Worm (Caenorhabditis elegans) whole organism, midembryonic: ENCODE results near the gene F37A8.2.

Source experiments
- T22C8.4 ChIP-seq: fragments of 200-800 bp; sonication (Bioruptor generic); IDR thresholded peaks from 2 replicates; pipeline ENCODE4 v1.3.6; 2022; ENCODE audit warnings: missing genetic modification characterization, missing compliant biosample characterization
- cog-1 ChIP-seq: sonication (generic microtip); optimal IDR thresholded peaks from 2 replicates; lab custom pipeline; 2016; ENCODE audit warnings: missing genetic modification characterization, missing compliant biosample characterization
- flt-1 ChIP-seq: fragments of 200-800 bp; sonication (Bioruptor generic); IDR thresholded peaks from 2 replicates; pipeline ENCODE4 v1.3.6; 2022; ENCODE audit warnings: missing genetic modification characterization, missing compliant biosample characterization
- klf-2 ChIP-seq: fragments of 200-800 bp; sonication (Bioruptor generic); conservative IDR thresholded peaks from 2 replicates; pipeline ENCODE4 v1.3.6; 2022; ENCODE audit warnings: missing genetic modification reagents, missing genetic modification characterization, missing compliant biosample characterization
- med-1 ChIP-seq: sonication (generic microtip); optimal IDR thresholded peaks from 2 replicates; lab custom pipeline; 2017; ENCODE audit warnings: missing genetic modification characterization, mild to moderate bottlenecking, missing compliant biosample characterization, antibody characterized with exemption, missing genetic modification reagents; ENCODE audit not compliant: insufficient read depth
- ref-1 ChIP-seq: fragments of 200-800 bp; sonication (Bioruptor generic); conservative IDR thresholded peaks from 2 replicates; pipeline ENCODE4 v1.3.6; 2022; ENCODE audit warnings: missing genetic modification reagents, missing genetic modification characterization, missing compliant biosample characterization
- tab-1 ChIP-seq: fragments of 200-800 bp; sonication (Bioruptor generic); IDR thresholded peaks from 2 replicates; pipeline ENCODE4 v1.3.6; 2022; ENCODE audit warnings: missing genetic modification characterization, missing compliant biosample characterization
- ztf-23 ChIP-seq: fragments of 200-800 bp; sonication (Bioruptor generic); IDR thresholded peaks from 2 replicates; pipeline ENCODE4 v1.3.6; 2022; ENCODE audit warnings: missing genetic modification reagents, missing genetic modification characterization, missing compliant biosample characterization
- ztf-29 ChIP-seq: fragments of 200-800 bp; sonication (Bioruptor generic); IDR thresholded peaks from 2 replicates; pipeline ENCODE4 v1.3.6; 2022; ENCODE audit warnings: missing genetic modification reagents, missing genetic modification characterization, missing compliant biosample characterization

F37A8.2 gene

DNA sequence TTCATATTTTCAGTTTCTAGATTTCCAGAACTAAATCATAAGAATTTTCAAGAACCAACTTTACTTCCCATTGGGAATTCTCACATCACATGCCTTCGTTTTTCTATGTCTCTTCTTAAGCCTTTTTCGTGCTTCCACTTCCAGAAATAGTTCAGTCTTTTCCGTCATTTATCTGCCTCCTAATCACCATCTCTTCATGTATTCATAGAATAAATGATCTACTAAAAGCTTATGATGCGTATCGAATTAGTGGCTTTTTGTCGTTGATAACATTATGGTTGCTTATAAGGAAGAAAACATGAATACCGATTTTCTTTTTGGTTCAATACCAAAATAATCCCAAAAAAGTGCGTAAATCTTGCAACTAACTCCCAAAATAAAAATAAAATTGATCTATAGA, 23.5 kb upstream of the F37A8.2 start:
- TF ChIP-seq cog-1 (no peak), tab-1 (no peak)

DNA sequence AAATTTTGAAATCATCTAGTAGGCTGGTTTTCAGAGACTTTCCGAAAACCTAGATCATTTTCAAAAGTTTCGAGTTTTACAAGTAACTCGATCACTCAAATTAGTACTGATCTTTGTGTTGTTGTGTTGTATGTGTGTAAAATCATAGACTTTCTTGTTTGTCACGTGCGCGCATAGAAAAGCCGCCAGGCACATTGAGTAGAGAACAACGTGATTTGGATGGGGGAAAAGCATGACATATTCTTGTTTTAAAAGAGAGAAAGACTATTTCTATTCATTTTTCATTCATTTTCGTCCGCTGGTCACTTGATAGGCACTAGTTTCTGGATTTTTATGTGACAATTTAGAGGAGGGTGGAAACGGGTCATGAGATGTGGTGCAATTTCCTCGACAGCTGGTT, 22.9 kb upstream of the F37A8.2 start:
- TF ChIP-seq ref-1 (GFP tag; lab: Robert Waterston, UW) (no peak), T22C8.4 (GFP tag; lab: Robert Waterston, UW) (no peak), tab-1 (no peak), med-1 (no peak), cog-1 (no peak), ztf-23 (GFP tag; lab: Robert Waterston, UW) (no peak), ztf-29 (GFP tag; lab: Robert Waterston, UW) (no peak), klf-2 (GFP tag; lab: Robert Waterston, UW) (no peak)

DNA sequence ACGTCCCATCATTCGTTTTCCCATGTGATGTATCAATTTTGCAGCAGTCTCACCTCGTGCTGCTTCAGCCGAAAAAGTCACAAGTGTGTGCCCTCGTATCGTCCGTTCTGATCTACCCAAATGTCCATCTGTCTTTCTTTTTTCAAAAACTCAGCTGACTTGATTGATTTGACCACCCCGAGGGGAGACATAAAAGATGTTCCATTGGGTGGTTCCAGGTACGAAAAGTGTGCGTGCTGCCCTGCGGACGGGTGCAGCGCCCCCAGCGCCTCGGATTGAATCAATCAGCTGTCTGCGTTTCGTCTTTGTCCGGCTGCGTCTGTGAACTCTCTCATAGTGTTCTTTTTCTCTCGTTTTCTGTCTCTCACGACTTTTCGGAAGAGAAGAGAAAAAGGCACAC, 21.9 kb upstream of the F37A8.2 start:
- TF ChIP-seq ztf-23 (GFP tag; lab: Robert Waterston, UW) (no peak), ref-1 (GFP tag; lab: Robert Waterston, UW) (no peak), T22C8.4 (GFP tag; lab: Robert Waterston, UW) (no peak), flt-1 (GFP tag; lab: Robert Waterston, UW) (no peak), cog-1 (no peak), med-1 (no peak), ztf-29 (GFP tag; lab: Robert Waterston, UW) (no peak), tab-1 (no peak), klf-2 (GFP tag; lab: Robert Waterston, UW) (no peak)

DNA sequence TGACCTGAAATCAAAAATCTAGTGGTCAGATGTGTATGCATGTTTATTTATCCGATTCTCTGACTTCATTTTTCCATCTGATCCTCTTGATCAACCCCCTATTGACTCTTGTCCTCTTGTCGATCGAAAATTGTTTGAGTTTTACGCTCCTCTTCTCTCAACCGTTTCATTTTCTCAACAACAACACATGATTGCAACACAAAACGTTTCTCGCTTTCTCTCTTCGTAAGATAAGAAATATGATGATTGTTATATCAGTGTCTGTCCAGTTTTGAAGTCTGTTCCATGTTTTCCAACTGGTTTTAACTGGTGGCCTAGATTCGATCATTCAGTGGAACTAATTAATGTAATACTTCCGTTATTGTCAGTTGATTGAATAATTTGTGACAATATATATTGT, 20.7 kb upstream of the F37A8.2 start:
- TF ChIP-seq tab-1 (no peak), ztf-23 (GFP tag; lab: Robert Waterston, UW) (no peak), ref-1 (GFP tag; lab: Robert Waterston, UW) (no peak), ztf-29 (GFP tag; lab: Robert Waterston, UW) (no peak), flt-1 (GFP tag; lab: Robert Waterston, UW) (no peak), T22C8.4 (GFP tag; lab: Robert Waterston, UW) (no peak), klf-2 (GFP tag; lab: Robert Waterston, UW) (no peak)

DNA sequence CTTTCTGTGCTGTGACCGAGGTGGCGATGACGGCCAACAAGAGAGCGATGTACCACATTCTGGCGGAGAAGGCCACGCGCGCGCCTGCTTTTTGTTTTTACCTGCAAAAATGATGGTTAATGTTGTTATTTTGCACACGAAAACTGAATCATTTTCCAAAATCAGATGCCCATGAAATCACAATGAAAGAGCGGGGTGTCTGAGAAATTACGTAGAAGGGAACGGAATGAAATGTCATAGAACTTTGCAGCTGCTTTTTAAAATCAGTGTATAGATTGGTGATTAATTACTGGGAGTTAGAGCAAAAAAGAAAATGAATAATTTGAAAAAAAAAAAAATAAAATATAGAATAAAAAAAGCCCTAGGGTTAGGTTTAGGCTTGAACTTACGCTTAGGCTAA, 4.5 kb upstream of the F37A8.2 start, which contains the start of gene npl-10:
Gene npl-10 (minus strand): TSS at position 101 of the 400 bp plus-strand sequence.
- TF ChIP-seq ref-1 (GFP tag; lab: Robert Waterston, UW) (no peak), flt-1 (GFP tag; lab: Robert Waterston, UW) (no peak), ztf-29 (GFP tag; lab: Robert Waterston, UW) (no peak), cog-1 (no peak), ztf-23 (GFP tag; lab: Robert Waterston, UW) (no peak), T22C8.4 (GFP tag; lab: Robert Waterston, UW) (no peak), tab-1 (no peak), med-1 (no peak), klf-2 (GFP tag; lab: Robert Waterston, UW) (no peak)

DNA sequence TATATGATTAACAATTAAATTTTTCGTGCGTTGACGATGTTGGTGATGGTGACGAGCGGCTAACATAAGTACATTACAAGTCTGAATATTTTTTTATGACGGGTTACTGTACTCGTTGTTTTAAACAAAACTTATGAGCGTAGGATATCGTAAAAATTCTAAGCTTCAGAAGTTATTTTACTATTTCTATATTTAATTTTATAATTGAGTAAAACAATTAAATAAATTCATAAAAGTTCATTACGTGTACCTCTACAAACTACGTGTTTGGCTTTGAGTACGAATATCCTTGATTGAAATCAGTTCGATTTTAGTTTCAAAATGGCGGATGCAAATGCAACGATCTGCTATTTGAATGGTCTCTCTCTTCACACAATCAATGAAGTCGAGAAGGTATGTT, 3.2 kb downstream of the F37A8.2 start, which contains the start of gene F37A8.1:
Gene F37A8.1 (plus strand): TSS at position 301 of the 400 bp plus-strand sequence.
- no peak for TF ChIP-seq klf-2 (GFP tag; lab: Robert Waterston, UW)
- TF ChIP-seq flt-1 (GFP tag; lab: Robert Waterston, UW), result no peak
- no peak for TF ChIP-seq tab-1
- no peak for TF ChIP-seq med-1
- TF ChIP-seq cog-1, result no peak
- no peak for TF ChIP-seq ref-1 (GFP tag; lab: Robert Waterston, UW)
- no peak for TF ChIP-seq ztf-29 (GFP tag; lab: Robert Waterston, UW)
- no peak for TF ChIP-seq T22C8.4 (GFP tag; lab: Robert Waterston, UW)
- no peak for TF ChIP-seq ztf-23 (GFP tag; lab: Robert Waterston, UW)

DNA sequence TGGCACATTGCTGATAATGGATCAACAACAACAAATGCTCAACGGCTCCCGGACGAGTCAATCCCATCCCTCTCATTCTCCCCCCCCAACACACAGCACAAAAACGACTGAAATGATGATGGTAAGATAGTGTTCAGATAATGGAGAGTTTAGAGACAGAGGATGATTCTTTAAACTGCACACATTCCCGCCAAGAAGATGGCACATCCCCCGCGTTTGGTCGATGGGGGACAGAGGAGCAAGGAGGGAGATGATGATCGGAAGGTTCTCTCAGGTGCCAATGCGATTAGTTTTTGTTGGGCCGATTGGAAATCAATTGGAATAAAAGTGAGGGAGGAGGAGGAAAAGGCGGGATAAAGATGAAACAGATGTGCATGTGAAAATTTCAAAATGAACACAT, 3.9 kb downstream of the F37A8.2 start:
- TF ChIP-seq klf-2 (GFP tag; lab: Robert Waterston, UW) (no peak), ztf-23 (GFP tag; lab: Robert Waterston, UW) (no peak), tab-1 (no peak), T22C8.4 (GFP tag; lab: Robert Waterston, UW) (no peak)

DNA sequence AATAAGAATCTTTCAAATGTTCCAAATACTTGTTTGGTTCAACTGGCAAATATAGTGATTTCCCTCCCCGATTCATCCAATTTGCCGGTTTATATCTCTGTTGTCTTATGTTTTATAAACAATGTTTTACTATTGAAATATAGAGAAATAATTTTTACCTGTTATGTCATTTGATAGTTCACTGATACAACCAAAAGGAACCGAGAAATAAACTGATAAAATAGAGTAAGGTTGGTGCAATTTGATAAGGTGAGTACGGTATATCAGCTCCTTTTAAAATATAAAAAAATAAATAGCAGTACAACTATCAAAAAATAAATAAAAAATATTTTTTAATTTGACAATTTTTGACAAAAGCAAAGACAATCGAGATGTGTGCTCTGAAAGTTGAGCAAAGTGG, 4.5 kb downstream of the F37A8.2 start:
- no peak for TF ChIP-seq T22C8.4 (GFP tag; lab: Robert Waterston, UW)
- TF ChIP-seq flt-1 (GFP tag; lab: Robert Waterston, UW), result no peak
- no peak for TF ChIP-seq klf-2 (GFP tag; lab: Robert Waterston, UW)
- TF ChIP-seq ztf-23 (GFP tag; lab: Robert Waterston, UW), result no peak
- TF ChIP-seq ztf-29 (GFP tag; lab: Robert Waterston, UW), result no peak
- TF ChIP-seq med-1, result no peak
- no peak for TF ChIP-seq tab-1
- no peak for TF ChIP-seq ref-1 (GFP tag; lab: Robert Waterston, UW)
- TF ChIP-seq cog-1, result no peak

DNA sequence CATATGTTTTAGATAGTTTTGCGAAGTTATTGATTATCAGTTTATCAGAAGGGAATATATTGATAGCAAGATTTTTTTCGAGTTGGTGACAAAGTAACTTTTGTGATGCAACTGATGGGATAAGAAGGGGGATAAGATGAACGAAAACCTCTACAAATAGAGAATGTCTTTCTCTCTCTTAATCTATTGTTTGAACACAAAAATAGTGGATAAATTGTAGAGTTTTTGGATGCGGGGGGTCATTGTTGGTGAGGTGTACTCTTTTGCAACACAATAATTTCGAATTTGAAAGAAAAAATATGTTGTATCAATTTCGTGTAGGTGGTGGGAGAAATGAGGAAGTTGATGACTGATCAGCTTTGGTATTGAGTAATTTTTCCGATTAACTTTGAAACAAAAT, 5.2 kb downstream of the F37A8.2 start, which contains the start of gene ZK1058.9:
Gene ZK1058.9 (minus strand): TSS at position 101 of the 400 bp plus-strand sequence.
- TF ChIP-seq klf-2 (GFP tag; lab: Robert Waterston, UW) (no peak), tab-1 (no peak), ref-1 (GFP tag; lab: Robert Waterston, UW) (no peak), ztf-29 (GFP tag; lab: Robert Waterston, UW) (no peak), T22C8.4 (GFP tag; lab: Robert Waterston, UW) (no peak), ztf-23 (GFP tag; lab: Robert Waterston, UW) (no peak), cog-1 (no peak), flt-1 (GFP tag; lab: Robert Waterston, UW) (no peak), med-1 (no peak)

DNA sequence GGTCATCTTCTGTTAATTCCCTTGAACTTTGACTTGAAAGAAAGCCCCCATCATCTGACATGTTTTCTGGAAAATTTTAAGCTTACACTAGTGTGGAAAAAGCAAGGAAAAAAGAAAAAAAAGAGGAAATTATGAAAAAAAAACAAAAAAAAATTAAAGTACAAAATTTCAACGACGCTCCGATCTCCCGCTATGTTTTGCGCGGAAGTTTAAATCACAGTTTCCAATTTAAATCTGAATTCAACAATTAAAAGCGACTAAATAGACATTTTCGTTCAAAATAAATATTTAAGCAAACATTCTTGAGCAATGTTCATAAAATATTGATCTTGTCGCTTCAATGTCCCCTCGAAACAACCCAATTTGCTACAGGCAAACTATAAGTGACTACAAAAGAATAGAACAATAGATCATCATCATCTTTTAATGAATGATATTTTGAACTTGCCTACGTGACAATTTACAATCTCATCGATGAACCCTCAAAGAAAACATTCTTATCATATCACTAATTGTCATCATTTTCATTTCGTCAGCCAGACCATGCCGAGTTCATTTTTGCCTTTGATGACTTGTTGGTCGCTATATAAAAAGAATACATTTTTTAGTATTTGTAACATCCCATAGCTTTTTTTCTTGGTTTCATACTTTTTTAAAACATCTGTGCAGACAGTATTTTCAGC, 9.5 kb downstream of the F37A8.2 start, which contains the start of the genes metl-6 and nit-1:
Gene metl-6 (minus strand): TSS at position 66 of the 683 bp plus-strand sequence.
Gene nit-1 (plus strand): TSS at position 562 of the 683 bp plus-strand sequence.
- TF ChIP-seq ztf-29 (GFP tag; lab: Robert Waterston, UW), result no peak
- TF ChIP-seq klf-2 (GFP tag; lab: Robert Waterston, UW), result no peak
- TF ChIP-seq med-1, result no peak
